Worm (Caenorhabditis elegans) whole organism, L2 larva: ENCODE data around the gene npr-10.

ENCODE experiments used
- ZK546.5 ChIP-seq: sonication (generic microtip); optimal IDR thresholded peaks from 2 replicates; lab custom pipeline; 2017; ENCODE audit warnings: missing biosample characterization, missing genetic modification characterization
- ama-1 ChIP-seq: fragments of 150-350 bp; optimal IDR thresholded peaks from 2 replicates; lab custom pipeline; 2018; ENCODE audit warnings: inconsistent platforms
- ceh-82 ChIP-seq: fragments of 150-350 bp; optimal IDR thresholded peaks from 2 replicates; lab custom pipeline; 2014; ENCODE audit warnings: missing biosample characterization, missing genetic modification characterization
- lin-13 ChIP-seq: fragments of 150-350 bp; optimal IDR thresholded peaks from 2 replicates; lab custom pipeline; 2014; ENCODE audit warnings: missing biosample characterization, missing genetic modification reagents, missing genetic modification characterization
- lin-39 ChIP-seq: fragments of 150-350 bp; optimal IDR thresholded peaks from 2 replicates; lab custom pipeline; 2014; ENCODE audit warnings: missing biosample characterization, missing genetic modification reagents, missing genetic modification characterization
- lsy-2 ChIP-seq, 2 experiments: fragments of 150-350 bp in 1 of 2; sonication (generic microtip) in 1 of 2; optimal IDR thresholded peaks; 2 replicates each; lab custom pipeline; 2014 to 2017; ENCODE audit warnings: missing biosample characterization in 2 of 2, missing genetic modification characterization in 2 of 2
- mab-5 ChIP-seq: fragments of 150-350 bp; optimal IDR thresholded peaks from 2 replicates; lab custom pipeline; 2014; ENCODE audit warnings: missing biosample characterization, missing genetic modification characterization
- nhr-25 ChIP-seq: fragments of 150-350 bp; sonication (generic microtip); optimal IDR thresholded peaks from 3 replicates; lab custom pipeline; 2014; ENCODE audit warnings: missing biosample characterization, missing genetic modification characterization
- snpc-4 ChIP-seq: fragments of 150-350 bp; optimal IDR thresholded peaks from 2 replicates; lab custom pipeline; 2014; ENCODE audit warnings: missing biosample characterization, missing genetic modification characterization
- ztf-4 ChIP-seq: fragments of 150-350 bp; optimal IDR thresholded peaks from 2 replicates; lab custom pipeline; 2014; ENCODE audit warnings: missing biosample characterization, missing genetic modification characterization

ce11 chrX:13074373-13074772, 41.9 kb upstream of the npr-10 start, which contains the start of gene ceh-28:
- TF ChIP-seq nhr-25 (tag; lab: Kevin White, UChicago) (no peak), lsy-2 (tag; optimal IDR thresholded peaks at IDR 0.05; lab: Kevin White, UChicago) (no peak), lin-13 (GFP tag; lab: Kevin White, UChicago) (no peak), mab-5 (tag; lab: Kevin White, UChicago) (no peak), ZK546.5 (no peak), snpc-4 (tag; lab: Kevin White, UChicago) (no peak), ztf-4 (tag; lab: Kevin White, UChicago) (no peak), ama-1 (no peak), lin-39 (tag; lab: Kevin White, UChicago) (no peak), ceh-82 (tag; lab: Kevin White, UChicago) (no peak)
